Fruit fly (Drosophila melanogaster): ENCODE measurements around the gene CG9107.

dm6 chr2L:6045972-6046718 lies 21.8 kb upstream of the CG9107 start, which contains the start of gene Pfas:
- no peak for TF ChIP-seq CTCF (optimal IDR thresholded peaks at IDR 0.05)
- TF ChIP-seq CG8478 (optimal IDR thresholded peaks at IDR 0.05), result no peak

All from S2 (cell line).